Fruit fly (Drosophila melanogaster) whole organism, prepupa: ENCODE data around the gene PMP34.

Experiments used
- Blimp-1 ChIP-seq: fragments of 200-800 bp; sonication (Bioruptor generic); optimal IDR thresholded peaks from 3 replicates; lab custom pipeline; 2017; ENCODE audit warnings: missing biosample characterization, missing genetic modification characterization, mild to moderate bottlenecking, moderate library complexity, missing genetic modification reagents
- CG10631 ChIP-seq: fragments of 200-800 bp; sonication (Bioruptor generic); optimal IDR thresholded peaks from 2 replicates; lab custom pipeline; 2016; ENCODE audit warnings: missing biosample characterization, missing genetic modification characterization
- CG10669 ChIP-seq: fragments of 200-800 bp; sonication (Bioruptor generic); optimal IDR thresholded peaks from 3 replicates; lab custom pipeline; 2018; ENCODE audit warnings: missing biosample characterization, mild to moderate bottlenecking, missing genetic modification characterization, moderate library complexity
- CG11902 ChIP-seq: fragments of 200-800 bp; sonication (Bioruptor generic); optimal IDR thresholded peaks from 3 replicates; lab custom pipeline; 2016; ENCODE audit warnings: missing biosample characterization, missing genetic modification characterization
- CG15336 ChIP-seq: fragments of 200-800 bp; sonication (Bioruptor generic); IDR thresholded peaks from 2 replicates; pipeline ENCODE4 v1.3.6; 2022; ENCODE audit warnings: missing biosample characterization, missing genetic modification characterization
- CG16779 ChIP-seq: fragments of 200-800 bp; sonication (Bioruptor generic); optimal IDR thresholded peaks from 3 replicates; lab custom pipeline; 2017; ENCODE audit warnings: missing biosample characterization, mild to moderate bottlenecking, missing genetic modification characterization
- CG31627 ChIP-seq: fragments of 200-800 bp; sonication (Bioruptor generic); optimal IDR thresholded peaks from 3 replicates; lab custom pipeline; 2016; ENCODE audit warnings: missing biosample characterization, missing genetic modification characterization
- CG32006 ChIP-seq: fragments of 200-800 bp; sonication (Bioruptor generic); optimal IDR thresholded peaks from 3 replicates; lab custom pipeline; 2017; ENCODE audit warnings: missing biosample characterization, mild to moderate bottlenecking, missing genetic modification characterization
- CG34406 ChIP-seq: fragments of 200-800 bp; sonication (Bioruptor generic); optimal IDR thresholded peaks from 3 replicates; lab custom pipeline; 2016; ENCODE audit warnings: missing biosample characterization, missing genetic modification characterization
- CG4318 ChIP-seq: fragments of 200-800 bp; sonication (Bioruptor generic); optimal IDR thresholded peaks from 3 replicates; lab custom pipeline; 2017; ENCODE audit warnings: missing biosample characterization, mild to moderate bottlenecking, missing genetic modification characterization
- CG6808 ChIP-seq: fragments of 200-800 bp; sonication (Bioruptor generic); optimal IDR thresholded peaks from 3 replicates; lab custom pipeline; 2017; ENCODE audit warnings: missing biosample characterization, missing genetic modification characterization, mild to moderate bottlenecking, moderate library complexity, missing genetic modification reagents
- CG8119 ChIP-seq: fragments of 200-800 bp; sonication (Bioruptor generic); IDR thresholded peaks from 3 replicates; pipeline ENCODE4 v1.3.6; 2022; ENCODE audit warnings: missing biosample characterization, missing genetic modification characterization
- CG8632 ChIP-seq: fragments of 200-800 bp; sonication (Bioruptor generic); optimal IDR thresholded peaks from 3 replicates; lab custom pipeline; 2016; ENCODE audit warnings: missing biosample characterization, missing genetic modification characterization
- Eip78C ChIP-seq: fragments of 200-800 bp; sonication (Bioruptor generic); peaks from one replicate; lab custom pipeline; 2016; ENCODE audit warnings: missing biosample characterization, missing genetic modification characterization
- Eip93F ChIP-seq: fragments of 200-800 bp; sonication (Bioruptor generic); optimal IDR thresholded peaks from 2 replicates; lab custom pipeline; 2016; ENCODE audit warnings: missing biosample characterization, mild to moderate bottlenecking, missing genetic modification characterization
- Ets21C ChIP-seq: fragments of 200-800 bp; sonication (Bioruptor generic); optimal IDR thresholded peaks from 3 replicates; lab custom pipeline; 2016; ENCODE audit warnings: missing biosample characterization, missing genetic modification characterization
- Ets96B ChIP-seq: fragments of 200-800 bp; optimal IDR thresholded peaks from 2 replicates; lab custom pipeline; 2019; ENCODE audit warnings: missing biosample characterization, mild to moderate bottlenecking, missing genetic modification characterization, moderate library complexity
- Met ChIP-seq: fragments of 200-800 bp; sonication (Bioruptor generic); optimal IDR thresholded peaks from 3 replicates; lab custom pipeline; 2016; ENCODE audit warnings: missing biosample characterization, missing genetic modification characterization
- OdsH ChIP-seq: fragments of 200-800 bp; sonication (Bioruptor generic); optimal IDR thresholded peaks from 3 replicates; lab custom pipeline; 2016; ENCODE audit warnings: missing biosample characterization, missing genetic modification characterization
- Sox15 ChIP-seq: fragments of 200-800 bp; sonication (Bioruptor generic); optimal IDR thresholded peaks from 3 replicates; lab custom pipeline; 2016; ENCODE audit warnings: missing biosample characterization, missing genetic modification characterization
- achi ChIP-seq: fragments of 200-800 bp; sonication (Bioruptor generic); optimal IDR thresholded peaks from 3 replicates; lab custom pipeline; 2016; ENCODE audit warnings: missing biosample characterization, missing genetic modification characterization
- acj6 ChIP-seq: fragments of 200-800 bp; sonication (Bioruptor generic); optimal IDR thresholded peaks from 3 replicates; lab custom pipeline; 2016; ENCODE audit warnings: missing biosample characterization, missing genetic modification characterization
- dac ChIP-seq: fragments of 200-800 bp; sonication (Bioruptor generic); optimal IDR thresholded peaks from 2 replicates; lab custom pipeline; 2017; ENCODE audit warnings: missing biosample characterization, mild to moderate bottlenecking, missing genetic modification characterization
- dsx ChIP-seq: fragments of 200-800 bp; optimal IDR thresholded peaks from 3 replicates; lab custom pipeline; 2019; ENCODE audit warnings: missing biosample characterization, mild to moderate bottlenecking, missing genetic modification characterization, moderate library complexity; ENCODE audit not compliant: poor library complexity, severe bottlenecking
- esn ChIP-seq: fragments of 200-800 bp; sonication (Bioruptor generic); optimal IDR thresholded peaks from 2 replicates; lab custom pipeline; 2016; ENCODE audit warnings: missing biosample characterization, mild to moderate bottlenecking, missing genetic modification characterization, moderate library complexity
- fd59A ChIP-seq: fragments of 200-800 bp; sonication (Bioruptor generic); optimal IDR thresholded peaks from 2 replicates; lab custom pipeline; 2017; ENCODE audit warnings: missing biosample characterization, mild to moderate bottlenecking, missing genetic modification characterization, missing genetic modification reagents
- fd85E ChIP-seq: fragments of 200-800 bp; sonication (Bioruptor generic); optimal IDR thresholded peaks from 3 replicates; lab custom pipeline; 2016; ENCODE audit warnings: missing biosample characterization, missing genetic modification characterization
- fkh ChIP-seq: fragments of 200-800 bp; sonication (Bioruptor generic); optimal IDR thresholded peaks from 3 replicates; lab custom pipeline; 2017; ENCODE audit warnings: missing biosample characterization, mild to moderate bottlenecking, missing genetic modification characterization, moderate library complexity
- net ChIP-seq: fragments of 200-800 bp; sonication (Bioruptor generic); optimal IDR thresholded peaks from 3 replicates; lab custom pipeline; 2016; ENCODE audit warnings: missing biosample characterization, missing genetic modification characterization
- svp ChIP-seq: fragments of 200-800 bp; sonication (Bioruptor generic); peaks from one replicate; lab custom pipeline; 2016; ENCODE audit warnings: missing biosample characterization, missing genetic modification characterization
- topi ChIP-seq: fragments of 200-800 bp; sonication (Bioruptor generic); optimal IDR thresholded peaks from 3 replicates; lab custom pipeline; 2016; ENCODE audit warnings: missing biosample characterization, missing genetic modification characterization
- vri ChIP-seq: fragments of 200-800 bp; sonication (Bioruptor generic); optimal IDR thresholded peaks from 3 replicates; lab custom pipeline; 2016; ENCODE audit warnings: missing biosample characterization, mild to moderate bottlenecking, missing genetic modification characterization

PMP34 gene

dm6 chr3L:4353657-4354075 lies 35.1 kb downstream of the PMP34 start (continued):
- TF ChIP-seq fkh (GFP tag; lab: Kevin White, UChicago) (peak; percentile 73), fd85E (GFP tag; lab: Kevin White, UChicago) (no peak), CG6808 (GFP tag; lab: Kevin White, UChicago) (peak; percentile 1), Met (GFP tag; lab: Kevin White, UChicago) (peak; percentile 44), net (GFP tag; lab: Kevin White, UChicago) (no peak), Eip93F (GFP tag; lab: Kevin White, UChicago) (no peak), svp (GFP tag; lab: Kevin White, UChicago) (peak; percentile 65), CG10631 (GFP tag; lab: Kevin White, UChicago) (peak; percentile 67), dsx (GFP tag; lab: Kevin White, UChicago) (peak; percentile 8), Ets21C (GFP tag; lab: Kevin White, UChicago) (no peak), CG10669 (GFP tag; lab: Kevin White, UChicago) (peak; percentile 14), fd59A (GFP tag; lab: Kevin White, UChicago) (peak; percentile 4), acj6 (GFP tag; lab: Kevin White, UChicago) (peak; percentile 28), CG8632 (GFP tag; lab: Kevin White, UChicago) (peak; percentile 43), CG15336 (GFP tag; lab: Robert Waterston, UW) (no peak), CG16779 (tag; lab: Kevin White, UChicago) (no peak), Blimp-1 (GFP tag; lab: Kevin White, UChicago) (no peak), Ets96B (tag; lab: Kevin White, UChicago) (peak; percentile 23), OdsH (GFP tag; lab: Kevin White, UChicago) (peak; percentile 34), Sox15 (GFP tag; lab: Kevin White, UChicago) (no peak)

- no peak for TF ChIP-seq dac (GFP tag; lab: Kevin White, UChicago)
- peak; percentile 56 for TF ChIP-seq svp (GFP tag; lab: Kevin White, UChicago)
- no peak for TF ChIP-seq CG4318 (GFP tag; lab: Kevin White, UChicago)
- TF ChIP-seq Eip78C (GFP tag; lab: Kevin White, UChicago): peak; percentile 21
- no peak for TF ChIP-seq Sox15 (GFP tag; lab: Kevin White, UChicago)
- TF ChIP-seq CG10631 (GFP tag; lab: Kevin White, UChicago): no peak
- TF ChIP-seq CG8119 (GFP tag; lab: Robert Waterston, UW): no peak
- TF ChIP-seq fkh (GFP tag; lab: Kevin White, UChicago): peak; percentile 90
- TF ChIP-seq esn (GFP tag; lab: Kevin White, UChicago): no peak
- no peak for TF ChIP-seq CG11902
- TF ChIP-seq topi (GFP tag; lab: Kevin White, UChicago): no peak
- TF ChIP-seq, all 60 proteins: peak for 3
Measured at dm6 chr3L:4354898-4355627, 36.5 kb downstream of the PMP34 start.

dm6 chr3L:4356986-4357385 lies 38.4 kb downstream of the PMP34 start:
- TF ChIP-seq CG10631 (GFP tag; lab: Kevin White, UChicago): no peak
- TF ChIP-seq Eip78C (GFP tag; lab: Kevin White, UChicago): no peak
- TF ChIP-seq CG31627 (GFP tag; lab: Kevin White, UChicago): no peak
- TF ChIP-seq achi (GFP tag; lab: Kevin White, UChicago): no peak
- TF ChIP-seq svp (GFP tag; lab: Kevin White, UChicago): no peak

DNA sequence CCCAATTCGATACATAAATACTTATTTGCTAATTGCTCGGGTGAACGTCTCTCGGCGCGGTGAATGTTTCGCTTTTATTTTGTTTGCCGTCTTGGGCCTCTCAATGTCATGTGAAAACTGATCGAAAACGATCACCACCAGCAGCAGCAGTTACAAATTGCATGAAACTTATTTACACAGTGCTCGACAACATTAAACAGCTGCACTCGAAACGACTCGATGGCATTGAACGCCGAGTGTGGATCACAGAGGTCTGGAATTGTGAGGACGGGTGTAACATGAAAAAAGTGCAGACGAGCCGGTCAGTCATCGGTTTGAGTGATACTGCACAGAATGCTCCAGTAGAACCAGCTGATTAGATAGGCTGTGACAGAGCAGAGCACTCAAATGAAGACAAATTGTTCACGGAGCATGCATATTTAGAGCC lies 39.2 kb downstream of the PMP34 start:
- TF ChIP-seq Eip78C (GFP tag; lab: Kevin White, UChicago) (peak; percentile 50), dac (GFP tag; lab: Kevin White, UChicago) (no peak), vri (GFP tag; lab: Kevin White, UChicago) (peak; percentile 37), fkh (GFP tag; lab: Kevin White, UChicago) (peak; percentile 51), CG32006 (GFP tag; lab: Kevin White, UChicago) (no peak), CG34406 (GFP tag; lab: Kevin White, UChicago) (no peak)
